Worm (Caenorhabditis elegans) whole organism, L2 larva: Measurements from ENCODE around the gene efr-3.

Source experiments
- ama-1 ChIP-seq: fragments of 150-350 bp; optimal IDR thresholded peaks from 2 replicates; lab custom pipeline; 2018; ENCODE audit warnings: inconsistent platforms
- blmp-1 ChIP-seq: sonication (generic microtip); optimal IDR thresholded peaks from 2 replicates; lab custom pipeline; 2017; ENCODE audit warnings: missing genetic modification characterization, mild to moderate bottlenecking, missing compliant biosample characterization, antibody characterized with exemption, moderate library complexity; ENCODE audit not compliant: insufficient read depth

DNA sequence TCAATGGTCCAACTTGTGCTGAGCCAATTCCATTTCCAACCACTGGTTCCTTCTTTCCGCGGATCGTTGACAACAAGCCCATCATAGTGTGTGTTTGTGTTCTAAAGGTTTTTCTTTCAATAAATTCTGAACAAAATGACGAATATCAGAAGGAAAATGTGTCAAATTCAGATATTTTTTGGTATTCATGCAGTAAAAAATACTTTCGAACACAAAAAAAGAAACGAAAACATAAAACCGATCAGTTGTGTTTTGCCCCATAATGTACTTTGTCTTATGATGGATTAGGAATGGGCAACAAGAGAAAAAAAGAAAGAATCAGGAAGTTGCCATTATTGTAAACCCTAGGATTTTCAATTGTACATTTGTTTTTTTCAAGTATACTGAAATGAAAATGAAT lies 11.8 kb downstream of the efr-3 start, which contains the start of gene glb-10:
- TF ChIP-seq blmp-1 (tag; lab: Kevin White, UChicago) (no peak), ama-1 (lab: Kevin White, UChicago) (no peak)
